Fruit fly (Drosophila melanogaster): ENCODE results near the gene CG14995.
A peak's percentile ranks its signal among the peaks of the same experiment; 100 is the strongest.

CG14995 gene

DNA sequence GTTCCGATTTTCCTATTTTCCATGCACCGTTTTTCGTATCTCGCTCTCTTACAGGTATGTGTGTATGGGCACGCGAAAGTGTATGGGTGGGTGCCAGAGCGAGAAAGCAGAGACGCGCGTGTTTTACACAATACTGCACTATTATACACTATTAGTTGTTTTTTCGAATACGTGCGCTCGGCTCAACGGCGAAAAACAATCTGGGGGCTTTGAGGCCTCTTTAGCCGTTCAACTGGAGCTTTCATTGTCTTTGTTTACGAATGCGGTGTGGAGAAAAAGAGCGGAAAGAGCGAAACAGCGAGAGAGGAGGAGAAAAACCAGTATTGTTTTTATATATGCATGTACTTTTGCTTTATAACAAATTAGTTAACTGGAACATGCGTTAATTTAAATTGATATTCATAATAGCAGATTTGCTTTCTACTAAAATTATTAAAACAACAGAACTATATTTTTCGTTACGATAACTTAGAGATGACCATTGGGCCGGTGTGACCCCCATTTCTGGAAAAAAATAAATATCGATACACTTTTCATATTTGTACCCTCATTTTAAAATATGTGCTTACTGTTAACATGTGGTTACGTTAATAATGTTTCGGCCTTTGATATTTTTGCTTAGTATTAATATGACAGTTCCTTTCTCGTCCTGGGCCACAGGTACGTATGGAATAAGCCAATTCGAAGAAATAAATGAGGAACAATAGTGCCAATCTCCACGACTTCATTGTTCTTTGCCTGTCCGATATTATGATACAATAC lies at the start of gene CG14995:
Gene CG14995 (minus strand): TSS at position 761 of the 762 bp plus-strand sequence.
- TF ChIP-seq Dll (optimal IDR thresholded peaks at IDR 0.05), result no peak
- no peak for TF ChIP-seq usp (GFP tag; optimal IDR thresholded peaks at IDR 0.05)
- no peak for TF ChIP-seq CG8478 (optimal IDR thresholded peaks at IDR 0.05)
- peak; percentile 74 for TF ChIP-seq psq (optimal IDR thresholded peaks at IDR 0.05)

DNA sequence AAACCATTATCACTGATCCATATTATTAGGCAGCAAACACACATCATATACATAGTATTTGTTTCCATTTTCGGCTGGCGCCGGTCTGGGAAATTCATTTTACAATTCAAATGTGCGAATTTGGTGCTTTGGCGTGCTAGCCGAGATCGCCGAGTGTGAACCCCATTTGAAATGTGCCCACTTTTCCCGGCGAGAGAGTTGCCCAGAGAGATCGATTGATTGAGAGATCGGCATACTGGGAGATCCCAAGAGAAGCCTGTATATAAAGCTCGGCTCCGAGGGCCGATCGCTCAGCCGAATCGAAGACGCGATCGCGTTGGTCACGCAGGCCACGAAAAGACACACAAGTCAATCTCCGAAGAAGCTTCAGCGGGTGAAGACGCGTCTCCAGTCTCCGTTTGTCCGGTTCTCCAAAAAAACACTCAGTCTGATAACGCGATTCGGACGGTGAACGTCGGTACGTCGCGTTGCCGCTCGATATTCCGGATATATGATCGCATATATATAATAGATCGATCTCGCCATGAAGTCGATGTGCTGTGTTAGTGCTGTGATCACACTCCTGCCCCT lies 45.4 kb upstream of the CG14995 start, which contains the start of gene CG1299:
Gene CG1299 (plus strand): TSS at position 291 of the 570 bp plus-strand sequence.
- TF ChIP-seq EcR (GFP tag; optimal IDR thresholded peaks at IDR 0.05), result no peak
- no peak for TF ChIP-seq Dll (optimal IDR thresholded peaks at IDR 0.05)
- no peak for TF ChIP-seq usp (GFP tag; optimal IDR thresholded peaks at IDR 0.05)
- no peak for TF ChIP-seq psq (optimal IDR thresholded peaks at IDR 0.05)
- no peak for TF ChIP-seq CG8478 (optimal IDR thresholded peaks at IDR 0.05)
- TF ChIP-seq pan (optimal IDR thresholded peaks at IDR 0.05), result no peak

DNA sequence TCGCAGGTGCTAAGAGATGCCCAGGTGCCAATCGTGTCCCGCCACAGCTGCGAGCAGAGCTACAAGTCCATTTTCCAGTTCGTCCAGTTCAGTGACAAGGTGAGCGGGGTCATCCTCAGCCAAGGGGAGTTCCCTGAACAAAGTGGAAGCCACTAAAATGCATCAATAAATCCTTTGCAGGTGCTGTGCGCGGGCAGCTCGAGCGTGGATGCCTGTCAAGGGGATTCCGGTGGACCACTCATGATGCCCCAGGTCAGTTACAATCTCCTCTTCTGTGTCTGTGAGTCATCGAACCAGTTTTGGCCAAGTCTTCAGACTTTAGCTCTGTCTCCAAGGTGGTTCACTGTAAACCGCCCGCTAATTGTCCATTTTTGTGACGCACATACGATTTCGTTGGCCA lies 42.2 kb upstream of the CG14995 start:
- no peak for TF ChIP-seq pan (optimal IDR thresholded peaks at IDR 0.05)
- no peak for TF ChIP-seq usp (GFP tag; optimal IDR thresholded peaks at IDR 0.05)
- no peak for TF ChIP-seq CG8478 (optimal IDR thresholded peaks at IDR 0.05)
- TF ChIP-seq psq (optimal IDR thresholded peaks at IDR 0.05), result no peak
- no peak for TF ChIP-seq EcR (GFP tag; optimal IDR thresholded peaks at IDR 0.05)
- no peak for TF ChIP-seq Dll (optimal IDR thresholded peaks at IDR 0.05)

DNA sequence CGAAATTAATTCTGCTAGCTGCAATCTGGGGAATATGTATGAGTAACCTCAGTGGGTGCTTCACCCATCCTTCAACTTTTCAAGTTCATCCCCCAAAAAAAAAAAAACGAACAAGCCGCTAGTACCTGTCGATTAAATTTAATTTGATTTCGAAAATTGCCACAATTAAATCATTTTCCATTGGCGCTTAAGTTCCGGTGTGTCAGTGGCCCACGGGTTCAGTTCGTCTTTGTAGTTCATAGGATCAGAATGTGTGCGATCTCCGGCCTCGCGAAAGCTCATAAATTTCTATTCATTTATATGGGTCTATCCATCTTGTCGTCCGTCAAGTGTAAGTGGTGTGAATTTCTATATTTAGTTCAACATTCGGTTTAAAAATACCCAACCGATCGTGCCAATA lies 39.0 kb upstream of the CG14995 start, which contains the start of gene CG32260:
Gene CG32260 (plus strand): TSS at position 301 of the 400 bp plus-strand sequence.
- TF ChIP-seq pan (optimal IDR thresholded peaks at IDR 0.05) (no peak), EcR (GFP tag; optimal IDR thresholded peaks at IDR 0.05) (no peak), usp (GFP tag; optimal IDR thresholded peaks at IDR 0.05) (no peak), psq (optimal IDR thresholded peaks at IDR 0.05) (no peak)

DNA sequence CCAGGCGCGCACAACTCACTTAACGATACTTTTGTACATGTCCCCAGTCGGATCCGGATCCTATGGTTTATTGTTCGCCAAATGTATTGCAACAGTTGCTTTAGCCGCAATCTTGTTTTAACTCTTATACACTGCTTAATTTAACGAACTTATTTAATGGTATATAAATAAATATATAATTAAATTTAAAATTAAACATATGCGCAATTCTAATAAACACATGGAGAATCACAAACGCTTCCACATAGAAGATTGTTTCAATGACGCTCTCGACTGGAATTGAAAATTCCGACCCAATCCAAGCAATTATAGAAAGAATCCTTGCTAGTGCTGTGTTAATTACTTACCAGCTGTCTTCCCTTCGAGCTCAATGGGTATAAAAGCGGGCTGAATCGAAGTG lies 38.1 kb upstream of the CG14995 start, which contains the start of gene Akh:
Gene Akh (plus strand): TSS at position 301 of the 400 bp plus-strand sequence.
- no peak for TF ChIP-seq Dll (optimal IDR thresholded peaks at IDR 0.05)

DNA sequence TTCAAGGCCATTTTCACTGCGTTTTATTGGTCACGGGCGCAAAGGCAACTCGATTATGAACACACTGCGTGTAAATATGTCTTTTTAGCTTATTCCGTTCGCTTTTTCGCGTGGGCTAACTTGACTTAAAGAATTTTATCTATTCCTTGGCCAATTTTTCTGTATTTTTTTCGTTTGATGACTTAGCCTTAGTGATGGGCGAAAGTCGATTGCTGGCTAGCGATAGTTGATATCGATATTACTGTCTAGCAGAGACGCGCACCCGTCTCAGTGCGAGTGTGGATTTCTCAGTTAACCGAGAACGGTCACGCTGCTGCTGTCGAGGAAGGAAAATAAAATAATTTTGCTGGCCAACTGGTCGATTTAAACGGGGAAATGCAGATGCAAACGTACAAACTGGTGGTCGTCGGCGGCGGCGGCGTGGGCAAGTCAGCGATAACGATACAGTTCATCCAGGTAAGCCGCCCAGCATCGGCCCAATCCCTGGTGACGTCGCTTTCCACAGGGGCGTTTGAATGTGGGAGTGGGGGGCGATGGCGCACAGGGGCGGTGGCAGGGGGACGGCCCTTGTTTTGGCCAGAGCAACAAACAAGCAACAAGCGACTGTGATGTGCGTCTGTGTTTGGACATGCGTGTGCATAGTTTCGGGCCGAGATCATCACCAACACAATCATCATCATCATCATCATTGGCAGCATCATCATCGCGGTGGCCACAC lies 35.9 kb upstream of the CG14995 start, which contains the start of the genes Rop and Ras64B:
Gene Rop (minus strand): TSS at position 193 of the 718 bp plus-strand sequence.
Gene Ras64B (plus strand): TSS at position 273 of the 718 bp plus-strand sequence.
- TF ChIP-seq pan (optimal IDR thresholded peaks at IDR 0.05) (no peak), EcR (GFP tag; optimal IDR thresholded peaks at IDR 0.05) (no peak), psq (optimal IDR thresholded peaks at IDR 0.05) (no peak), Dll (optimal IDR thresholded peaks at IDR 0.05) (no peak), CG8478 (optimal IDR thresholded peaks at IDR 0.05) (no peak), usp (GFP tag; optimal IDR thresholded peaks at IDR 0.05) (no peak)

DNA sequence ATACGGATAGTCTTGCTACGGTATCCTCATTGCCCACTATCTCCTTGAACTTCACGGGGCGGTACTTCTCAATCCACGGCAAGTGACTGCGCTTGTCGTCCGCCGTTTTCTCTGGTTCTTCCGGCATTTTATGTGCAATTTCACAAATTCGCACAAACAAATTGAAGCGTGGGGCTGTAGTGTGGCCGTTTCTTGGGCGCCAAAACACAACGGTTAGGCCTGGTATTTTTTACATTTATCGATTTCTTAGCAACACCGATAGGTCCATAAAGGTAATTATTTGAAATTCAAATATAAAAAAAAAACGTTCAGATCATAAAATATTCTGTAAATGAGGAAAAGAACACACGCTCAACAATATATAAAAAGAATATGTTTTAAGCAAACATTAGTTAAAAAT lies 32.8 kb upstream of the CG14995 start, which contains the start of gene RfC4:
Gene RfC4 (minus strand): TSS at position 182 of the 400 bp plus-strand sequence.
- TF ChIP-seq pan (optimal IDR thresholded peaks at IDR 0.05), result no peak
- no peak for TF ChIP-seq psq (optimal IDR thresholded peaks at IDR 0.05)
- TF ChIP-seq Dll (optimal IDR thresholded peaks at IDR 0.05), result no peak
- no peak for TF ChIP-seq EcR (GFP tag; optimal IDR thresholded peaks at IDR 0.05)
- TF ChIP-seq CG8478 (optimal IDR thresholded peaks at IDR 0.05), result no peak
- TF ChIP-seq usp (GFP tag; optimal IDR thresholded peaks at IDR 0.05), result no peak

DNA sequence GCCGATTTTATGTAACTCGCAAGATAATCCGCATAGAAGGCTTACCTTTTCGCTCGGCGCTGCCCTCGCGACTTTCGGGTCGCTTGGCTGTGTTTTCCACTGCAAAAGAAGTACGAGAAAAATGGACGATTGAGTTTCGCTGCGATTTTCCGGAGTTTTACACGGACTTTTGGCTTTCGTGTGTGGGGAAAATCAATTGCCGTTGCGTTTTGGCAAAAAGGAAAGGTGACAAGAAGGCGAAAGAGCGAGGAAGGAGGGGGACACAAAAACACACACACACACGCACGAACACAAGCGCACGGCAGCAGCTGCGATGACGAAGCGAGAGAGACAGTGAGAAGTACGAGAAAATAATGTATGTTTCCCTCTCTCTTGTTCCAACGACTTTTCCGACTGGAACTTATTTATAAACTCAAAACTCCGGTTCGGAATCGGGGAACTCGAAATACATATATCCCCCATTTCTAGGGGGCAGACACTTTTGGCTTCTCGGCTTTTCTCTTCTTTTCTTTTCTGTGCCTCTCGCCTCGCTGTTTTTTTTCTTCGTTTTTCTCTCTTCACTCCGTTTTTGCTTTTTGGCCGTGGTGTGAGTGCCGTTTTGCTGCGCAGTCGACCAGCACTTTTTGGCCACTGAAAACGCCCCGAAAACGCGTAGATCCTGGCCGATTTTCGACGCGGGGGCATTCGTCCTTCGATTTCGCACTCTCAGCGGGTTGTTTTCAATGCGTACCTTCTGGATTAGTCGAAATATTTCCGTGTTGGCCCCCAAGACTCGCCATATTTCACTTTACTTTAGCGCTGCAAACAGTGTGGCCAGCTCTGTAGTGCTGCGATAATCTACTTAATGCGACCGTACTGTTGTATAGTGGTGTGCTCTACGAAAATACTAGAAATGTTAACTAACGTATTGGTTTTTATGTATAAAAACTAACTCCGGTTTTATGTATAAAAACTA lies 30.9 kb upstream of the CG14995 start, which contains the start of gene ens:
Gene ens (minus strand): TSS at position 827 of the 955 bp plus-strand sequence.
- TF ChIP-seq usp (GFP tag; optimal IDR thresholded peaks at IDR 0.05) (no peak), EcR (GFP tag; optimal IDR thresholded peaks at IDR 0.05) (no peak), psq (optimal IDR thresholded peaks at IDR 0.05) (no peak), CG8478 (optimal IDR thresholded peaks at IDR 0.05) (no peak), Dll (optimal IDR thresholded peaks at IDR 0.05) (no peak), pan (optimal IDR thresholded peaks at IDR 0.05) (no peak)

DNA sequence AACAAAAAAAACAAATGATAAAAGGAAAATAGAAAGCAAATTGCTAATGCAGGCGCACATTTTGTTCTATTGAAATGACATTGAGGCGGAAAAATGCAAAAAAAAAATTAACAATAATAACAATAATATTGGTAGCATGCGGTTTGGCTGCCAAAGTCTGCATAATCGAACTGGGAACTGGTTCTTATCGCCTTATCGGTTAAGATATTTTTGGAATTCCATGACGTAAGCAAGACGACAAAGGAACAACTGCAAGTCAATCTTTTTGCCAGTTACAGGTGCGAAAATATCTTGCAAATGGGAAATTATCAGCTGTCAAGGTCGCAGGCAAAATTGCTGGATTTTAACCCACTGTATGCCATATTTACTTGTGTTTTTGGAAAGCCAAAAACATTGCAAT lies 29.5 kb upstream of the CG14995 start:
- TF ChIP-seq usp (GFP tag; optimal IDR thresholded peaks at IDR 0.05) (no peak), CG8478 (optimal IDR thresholded peaks at IDR 0.05) (no peak), Dll (optimal IDR thresholded peaks at IDR 0.05) (no peak), EcR (GFP tag; optimal IDR thresholded peaks at IDR 0.05) (no peak), pan (optimal IDR thresholded peaks at IDR 0.05) (no peak), psq (optimal IDR thresholded peaks at IDR 0.05) (no peak)

DNA sequence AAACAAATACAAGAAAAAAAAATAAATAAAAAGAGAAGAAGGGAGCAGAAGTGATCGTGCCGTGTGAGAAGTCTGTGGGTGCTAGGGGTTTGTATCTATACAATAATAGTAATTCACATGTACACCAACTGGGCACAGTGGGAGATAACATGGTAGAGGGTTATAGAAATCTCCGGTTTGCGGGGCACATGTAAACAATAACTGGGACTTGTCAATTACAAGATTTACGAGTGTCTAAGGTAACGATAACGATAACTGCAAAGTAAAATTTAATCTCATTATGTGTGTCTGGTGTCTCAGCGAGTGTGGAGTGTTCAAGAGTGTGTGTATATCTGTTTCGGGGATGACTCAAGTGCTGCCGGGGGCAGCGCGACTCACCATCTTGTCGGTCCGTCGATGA lies 27.7 kb upstream of the CG14995 start:
- TF ChIP-seq pan (optimal IDR thresholded peaks at IDR 0.05) (no peak), EcR (GFP tag; optimal IDR thresholded peaks at IDR 0.05) (no peak), CG8478 (optimal IDR thresholded peaks at IDR 0.05) (no peak), Dll (optimal IDR thresholded peaks at IDR 0.05) (no peak), psq (optimal IDR thresholded peaks at IDR 0.05) (no peak), usp (GFP tag; optimal IDR thresholded peaks at IDR 0.05) (no peak)

DNA sequence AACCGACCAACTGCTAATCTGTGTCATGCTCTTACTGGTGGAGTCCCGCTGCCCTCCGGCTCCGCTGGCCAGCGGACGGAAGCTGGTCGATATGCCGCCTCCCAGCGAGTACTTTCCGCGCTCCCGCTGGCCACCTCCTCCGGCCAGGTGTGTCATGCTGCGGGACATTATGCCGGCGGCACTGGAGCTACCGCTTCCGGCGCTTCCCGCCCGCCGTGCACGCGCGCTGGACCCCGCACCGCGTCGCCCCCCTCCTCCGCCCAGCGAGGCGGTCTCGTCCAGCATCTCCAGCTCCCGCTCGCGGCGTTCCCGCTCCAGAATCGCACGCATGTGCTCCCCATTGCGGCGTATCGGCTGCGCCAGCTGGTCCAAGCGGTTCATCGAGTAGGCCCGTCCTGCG lies 25.5 kb upstream of the CG14995 start:
- TF ChIP-seq EcR (GFP tag; optimal IDR thresholded peaks at IDR 0.05), result no peak
- TF ChIP-seq usp (GFP tag; optimal IDR thresholded peaks at IDR 0.05), result no peak

Measured in whole organism.